Fruit fly (Drosophila melanogaster) whole organism, wandering third instar larva: ENCODE measurements around the gene Grip128.

ENCODE experiments used
- Abd-B ChIP-seq: fragments of >200 bp; optimal IDR thresholded peaks from 2 replicates; lab custom pipeline; 2017; ENCODE audit warnings: missing biosample characterization, missing genetic modification characterization
- HLH106 ChIP-seq: fragments of 200-800 bp; optimal IDR thresholded peaks from 3 replicates; lab custom pipeline; 2019; ENCODE audit warnings: missing biosample characterization, mild to moderate bottlenecking, missing genetic modification characterization, moderate library complexity
- OdsH ChIP-seq: fragments of 200-800 bp; sonication (Bioruptor generic); optimal IDR thresholded peaks from 2 replicates; lab custom pipeline; 2016; ENCODE audit warnings: missing biosample characterization, mild to moderate bottlenecking, missing genetic modification characterization
- Rel ChIP-seq, 2 experiments: fragments of 200-800 bp; sonication (Bioruptor generic) in 1 of 2; optimal IDR thresholded peaks; 2 replicates in 1 of 2; 3 replicates in 1 of 2; lab custom pipeline; 2016 to 2019; ENCODE audit warnings: mild to moderate bottlenecking in 2 of 2, missing biosample characterization in 2 of 2, missing genetic modification characterization in 2 of 2, moderate library complexity in 1 of 2
- Vsx2 ChIP-seq: fragments of 200-300, 225-300 bp; sonication (Bioruptor generic); optimal IDR thresholded peaks from 2 replicates; lab custom pipeline; 2018; ENCODE audit warnings: missing biosample characterization, missing genetic modification characterization; ENCODE audit not compliant: partially characterized antibody
- br ChIP-seq: fragments of 200-800 bp; sonication (Bioruptor generic); optimal IDR thresholded peaks from 2 replicates; lab custom pipeline; 2016; ENCODE audit warnings: missing biosample characterization, missing genetic modification characterization
- h ChIP-seq: fragments of 200-800 bp; sonication (Bioruptor generic); optimal IDR thresholded peaks from 3 replicates; lab custom pipeline; 2016; ENCODE audit warnings: missing biosample characterization, mild to moderate bottlenecking, missing genetic modification characterization
- jim ChIP-seq: fragments of 175-275, 200-325 bp; sonication (Bioruptor generic); optimal IDR thresholded peaks from 2 replicates; lab custom pipeline; 2016; ENCODE audit warnings: missing biosample characterization, mild to moderate bottlenecking, missing genetic modification characterization
- pan ChIP-seq: fragments of >200 bp; optimal IDR thresholded peaks from 2 replicates; lab custom pipeline; 2017
- psq ChIP-seq: fragments of 200-800 bp; sonication (Bioruptor generic); optimal IDR thresholded peaks from 3 replicates; lab custom pipeline; 2017; ENCODE audit warnings: missing biosample characterization, mild to moderate bottlenecking, missing genetic modification characterization, moderate library complexity
- usp ChIP-seq: fragments of >200 bp; optimal IDR thresholded peaks from 2 replicates; lab custom pipeline; 2017; ENCODE audit warnings: missing biosample characterization, missing genetic modification characterization

DNA sequence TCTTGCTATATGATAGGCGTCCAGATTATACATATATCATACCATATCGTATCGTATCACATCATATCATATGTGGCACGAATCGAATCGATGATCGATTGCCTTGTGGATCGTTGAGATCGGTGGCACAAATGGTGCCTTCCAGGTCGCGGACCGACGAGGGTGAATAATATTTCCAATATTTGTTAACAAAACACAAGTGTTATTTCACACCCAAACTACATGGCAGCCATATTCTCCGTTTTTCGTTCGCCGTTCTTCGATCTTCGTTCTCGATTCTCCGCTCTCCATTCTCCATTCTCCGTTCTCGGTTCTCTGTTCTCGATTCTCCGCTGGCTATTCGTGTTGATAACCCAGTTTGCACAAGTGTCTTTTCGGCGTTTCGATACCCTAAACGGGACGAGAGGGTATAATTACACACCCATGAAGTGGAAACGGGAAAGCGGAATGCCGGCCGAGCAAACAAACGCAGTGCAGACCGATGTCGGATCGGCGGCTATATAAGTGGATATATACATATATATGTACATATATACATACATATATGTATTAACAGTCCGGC lies 29.9 kb upstream of the Grip128 start:
- TF ChIP-seq h (GFP tag; lab: Kevin White, UChicago) (no peak), pan (lab: Kevin White, UChicago) (no peak), usp (GFP tag; lab: Kevin White, UChicago) (no peak), OdsH (GFP tag; lab: Kevin White, UChicago) (no peak), psq (GFP tag; lab: Kevin White, UChicago) (peak; percentile 45), br (GFP tag; lab: Kevin White, UChicago) (no peak), Rel (GFP tag; optimal IDR thresholded peaks at IDR 0.05; lab: Kevin White, UChicago) (no peak), Rel (tag; optimal IDR thresholded peaks at IDR 0.05; lab: Kevin White, UChicago) (no peak), Abd-B (GFP tag; lab: Kevin White, UChicago) (no peak), HLH106 (tag; lab: Kevin White, UChicago) (no peak), jim (GFP tag; lab: Kevin White, UChicago) (no peak), Vsx2 (GFP tag; lab: Kevin White, UChicago) (no peak)
